Fruit fly (Drosophila melanogaster) whole organism, wandering third instar larva: ENCODE data around the gene bru3.

Source experiments
- Abd-B ChIP-seq: fragments of >200 bp; optimal IDR thresholded peaks from 2 replicates; lab custom pipeline; 2017; ENCODE audit warnings: missing biosample characterization, missing genetic modification characterization
- CG9705 ChIP-seq: fragments of 200-800 bp; sonication (Bioruptor generic); optimal IDR thresholded peaks from 2 replicates; lab custom pipeline; 2018; ENCODE audit warnings: missing biosample characterization, mild to moderate bottlenecking, missing genetic modification characterization
- Hr83 ChIP-seq: fragments of 200-300 bp; sonication (Bioruptor generic); optimal IDR thresholded peaks from 2 replicates; lab custom pipeline; 2016; ENCODE audit warnings: missing biosample characterization, mild to moderate bottlenecking, missing genetic modification characterization, moderate library complexity; ENCODE audit not compliant: poor library complexity, severe bottlenecking
- OdsH ChIP-seq: fragments of 200-800 bp; sonication (Bioruptor generic); optimal IDR thresholded peaks from 2 replicates; lab custom pipeline; 2016; ENCODE audit warnings: missing biosample characterization, mild to moderate bottlenecking, missing genetic modification characterization
- br ChIP-seq: fragments of 200-800 bp; sonication (Bioruptor generic); optimal IDR thresholded peaks from 2 replicates; lab custom pipeline; 2016; ENCODE audit warnings: missing biosample characterization, missing genetic modification characterization
- dl ChIP-seq, 2 experiments: fragments of 175-275, 200-275 bp in 1 of 2; fragments of 200-275 bp in 1 of 2; sonication (Bioruptor generic); optimal IDR thresholded peaks; lab custom pipeline; 2018; ENCODE audit warnings: mild to moderate bottlenecking in 2 of 2, missing biosample characterization in 2 of 2, missing genetic modification characterization in 2 of 2, moderate library complexity in 2 of 2; ENCODE audit not compliant: partially characterized antibody in 2 of 2, insufficient read depth in 1 of 2
- h ChIP-seq: fragments of 200-800 bp; sonication (Bioruptor generic); optimal IDR thresholded peaks from 3 replicates; lab custom pipeline; 2016; ENCODE audit warnings: missing biosample characterization, mild to moderate bottlenecking, missing genetic modification characterization
- psq ChIP-seq: fragments of 200-800 bp; sonication (Bioruptor generic); optimal IDR thresholded peaks from 3 replicates; lab custom pipeline; 2017; ENCODE audit warnings: missing biosample characterization, mild to moderate bottlenecking, missing genetic modification characterization, moderate library complexity
- rgr ChIP-seq: fragments of 200-800 bp; sonication (Bioruptor generic); optimal IDR thresholded peaks from 3 replicates; lab custom pipeline; 2016; ENCODE audit warnings: missing biosample characterization, mild to moderate bottlenecking, missing genetic modification characterization
- sage ChIP-seq: fragments of 200-800 bp; sonication (Bioruptor generic); optimal IDR thresholded peaks from 2 replicates; lab custom pipeline; 2016; ENCODE audit warnings: missing biosample characterization, mild to moderate bottlenecking, missing genetic modification characterization
- sv ChIP-seq: fragments of 200-800 bp; sonication (Bioruptor generic); optimal IDR thresholded peaks from 3 replicates; lab custom pipeline; 2016; ENCODE audit warnings: missing biosample characterization, missing genetic modification characterization
- tai ChIP-seq: sonication (Bioruptor generic); optimal IDR thresholded peaks from 2 replicates; lab custom pipeline; 2016; ENCODE audit warnings: missing biosample characterization, missing genetic modification characterization

DNA sequence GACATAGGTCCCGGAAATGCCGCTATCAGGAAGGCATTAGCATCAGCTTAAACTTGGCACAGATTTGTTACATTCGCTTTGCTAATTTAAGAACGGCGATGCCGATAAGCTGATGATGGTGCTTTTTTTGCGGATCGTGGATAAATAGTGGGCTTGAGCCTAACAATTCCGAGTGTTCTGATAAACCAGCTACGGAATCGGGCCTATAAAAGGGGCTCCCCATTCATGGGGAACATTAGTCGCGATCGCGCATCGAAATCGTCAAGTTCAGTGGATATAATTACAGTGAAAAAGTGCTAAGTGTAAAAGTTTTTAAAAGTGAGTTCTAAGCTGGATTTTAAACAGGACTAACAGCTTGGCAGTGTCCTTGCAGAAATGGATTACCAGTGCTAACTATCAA is 42.6 kb upstream of the bru3 start, which contains the start of gene Hml:
- TF ChIP-seq br (GFP tag; lab: Kevin White, UChicago) = no peak
- no peak for TF ChIP-seq psq (GFP tag; lab: Kevin White, UChicago)
- no peak for TF ChIP-seq dl (GFP tag; optimal IDR thresholded peaks at IDR 0.05; lab: Kevin White, UChicago; ENCODE audit: insufficient read depth in 1 of 2, partially characterized antibody in 2 of 2)
- TF ChIP-seq h (GFP tag; lab: Kevin White, UChicago) = no peak
- TF ChIP-seq rgr = no peak
- TF ChIP-seq Abd-B (GFP tag; lab: Kevin White, UChicago) = no peak
- no peak for TF ChIP-seq sv
- no peak for TF ChIP-seq tai (GFP tag; lab: Kevin White, UChicago)
- TF ChIP-seq OdsH (GFP tag; lab: Kevin White, UChicago) = no peak
- TF ChIP-seq Hr83 (GFP tag; lab: Kevin White, UChicago) = no peak
- TF ChIP-seq CG9705 (GFP tag; lab: Kevin White, UChicago) = no peak
- no peak for TF ChIP-seq sage (GFP tag; lab: Kevin White, UChicago)
